Fruit fly (Drosophila melanogaster) whole organism, embryonic: Measurements from ENCODE around the gene CG43439.
A peak's percentile ranks its signal among the peaks of the same experiment; 100 is the strongest.

Experiments used
- CG1024 ChIP-seq: fragments of 200-800 bp; sonication (Bioruptor generic); IDR thresholded peaks from 2 replicates; pipeline ENCODE4 v1.3.6; 2022; ENCODE audit warnings: missing biosample characterization, missing genetic modification characterization
- CG10565 ChIP-seq: fragments of 200-800 bp; sonication (Bioruptor generic); optimal IDR thresholded peaks from 3 replicates; lab custom pipeline; 2016; ENCODE audit warnings: missing biosample characterization, mild to moderate bottlenecking, missing genetic modification characterization
- CG12071 ChIP-seq: fragments of 200-800 bp; sonication (Bioruptor generic); optimal IDR thresholded peaks from 3 replicates; lab custom pipeline; 2018; ENCODE audit warnings: missing biosample characterization, mild to moderate bottlenecking, missing genetic modification characterization
- CG12942 ChIP-seq: fragments of 200-800 bp; sonication (Bioruptor generic); optimal IDR thresholded peaks from 3 replicates; lab custom pipeline; 2016; ENCODE audit warnings: missing biosample characterization, missing genetic modification characterization
- CG13424 ChIP-seq: fragments of 200-800 bp; sonication (Bioruptor generic); optimal IDR thresholded peaks from 2 replicates; lab custom pipeline; 2019; ENCODE audit warnings: missing biosample characterization, mild to moderate bottlenecking, missing genetic modification characterization, moderate library complexity
- CG15479 ChIP-seq: fragments of 200-800 bp; sonication (Bioruptor generic); optimal IDR thresholded peaks from 3 replicates; lab custom pipeline; 2019; ENCODE audit warnings: missing biosample characterization, mild to moderate bottlenecking, missing genetic modification characterization, moderate library complexity
- CG15696 ChIP-seq: fragments of 200-800 bp; sonication (Bioruptor generic); optimal IDR thresholded peaks from 2 replicates; lab custom pipeline; 2019; ENCODE audit warnings: missing biosample characterization, mild to moderate bottlenecking, missing genetic modification characterization, moderate library complexity
- CG17186 ChIP-seq: fragments of 200-800 bp; sonication (Bioruptor generic); optimal IDR thresholded peaks from 3 replicates; lab custom pipeline; 2017; ENCODE audit warnings: missing biosample characterization, missing genetic modification reagents, missing genetic modification characterization
- CG2875 ChIP-seq: fragments of 200-800 bp; sonication (Bioruptor generic); optimal IDR thresholded peaks from 2 replicates; lab custom pipeline; 2017; ENCODE audit warnings: missing biosample characterization, mild to moderate bottlenecking, missing genetic modification characterization, missing genetic modification reagents
- CG31365 ChIP-seq: fragments of 200-800 bp; sonication (Bioruptor generic); optimal IDR thresholded peaks from 2 replicates; lab custom pipeline; 2018; ENCODE audit warnings: missing biosample characterization, mild to moderate bottlenecking, missing genetic modification characterization
- CG31388 ChIP-seq: fragments of 200-800 bp; sonication (Bioruptor generic); optimal IDR thresholded peaks from 2 replicates; lab custom pipeline; 2016; ENCODE audit warnings: missing biosample characterization, missing genetic modification characterization
- CG3726 ChIP-seq: fragments of 200-800 bp; sonication (Bioruptor generic); IDR thresholded peaks from 3 replicates; pipeline ENCODE4, ENCODE4 v1.3.6; 2022; ENCODE audit warnings: missing biosample characterization, missing genetic modification characterization
- CG7963 ChIP-seq: fragments of 200-800 bp; sonication (Bioruptor generic); IDR thresholded peaks from 3 replicates; pipeline ENCODE4 v1.3.6; 2022; ENCODE audit warnings: missing biosample characterization, missing genetic modification characterization; ENCODE audit not compliant: partially characterized antibody
- CG9932 ChIP-seq: fragments of 200-800 bp; sonication (Bioruptor generic); IDR thresholded peaks from 2 replicates; pipeline ENCODE4 v1.3.6; 2022; ENCODE audit warnings: missing biosample characterization, missing genetic modification characterization
- Chrac-16 ChIP-seq: fragments of 200-800 bp; sonication (Bioruptor generic); optimal IDR thresholded peaks from 3 replicates; lab custom pipeline; 2016; ENCODE audit warnings: missing biosample characterization, missing genetic modification characterization
- Doc3 ChIP-seq: fragments of 200-800 bp; sonication (Bioruptor generic); IDR thresholded peaks from 3 replicates; pipeline ENCODE4 v1.3.6; 2022; ENCODE audit warnings: missing biosample characterization, missing genetic modification characterization; ENCODE audit not compliant: partially characterized antibody
- Fer3 ChIP-seq: fragments of 200-800 bp; sonication (Bioruptor generic); optimal IDR thresholded peaks from 2 replicates; lab custom pipeline; 2018; ENCODE audit warnings: missing biosample characterization, mild to moderate bottlenecking, missing genetic modification characterization, moderate library complexity
- Gsc ChIP-seq: fragments of 200-800 bp; sonication (Bioruptor generic); IDR thresholded peaks from 2 replicates; pipeline ENCODE4 v1.3.6; 2022; ENCODE audit warnings: missing biosample characterization, missing genetic modification characterization
- HLH4C ChIP-seq: fragments of 200-800 bp; sonication (Bioruptor generic); IDR thresholded peaks from 3 replicates; pipeline ENCODE4 v1.3.6; 2022; ENCODE audit warnings: missing biosample characterization, missing genetic modification characterization; ENCODE audit not compliant: partially characterized antibody
- Hey ChIP-seq: fragments of 200-800 bp; sonication (Bioruptor generic); optimal IDR thresholded peaks from 3 replicates; lab custom pipeline; 2018; ENCODE audit warnings: missing biosample characterization, mild to moderate bottlenecking, missing genetic modification characterization
- Hsf ChIP-seq: fragments of 200-800 bp; sonication (Bioruptor generic); optimal IDR thresholded peaks from 3 replicates; lab custom pipeline; 2016; ENCODE audit warnings: missing biosample characterization, missing genetic modification characterization
- Med ChIP-seq: fragments of 200-800 bp; sonication (Bioruptor generic); peaks from one replicate; lab custom pipeline; 2016; ENCODE audit warnings: missing biosample characterization, missing genetic modification characterization, mild to moderate bottlenecking, inconsistent platforms, moderate library complexity
- Myb ChIP-seq: fragments of 200-800 bp; sonication (Bioruptor generic); optimal IDR thresholded peaks from 2 replicates; lab custom pipeline; 2016; ENCODE audit warnings: missing biosample characterization, missing genetic modification characterization
- Nf-YA ChIP-seq: fragments of 200-800 bp; sonication (Bioruptor generic); IDR thresholded peaks from 2 replicates; pipeline ENCODE4 v1.3.6; 2022; ENCODE audit warnings: missing biosample characterization, missing genetic modification characterization
- Nf-YC ChIP-seq: fragments of 200-800 bp; optimal IDR thresholded peaks from 3 replicates; lab custom pipeline; 2019; ENCODE audit warnings: missing biosample characterization, mild to moderate bottlenecking, missing genetic modification characterization, moderate library complexity
- Sin3A ChIP-seq: fragments of >200 bp; optimal IDR thresholded peaks from 2 replicates; lab custom pipeline; 2018
- Ssrp ChIP-seq: fragments of 200-800 bp; sonication (Bioruptor generic); optimal IDR thresholded peaks from 2 replicates; lab custom pipeline; 2018; ENCODE audit warnings: missing biosample characterization, mild to moderate bottlenecking, missing genetic modification characterization, moderate library complexity
- YL-1 ChIP-seq: fragments of 200-800 bp; sonication (Bioruptor generic); optimal IDR thresholded peaks from 3 replicates; lab custom pipeline; 2017; ENCODE audit warnings: missing biosample characterization, mild to moderate bottlenecking, missing genetic modification characterization
- btn ChIP-seq: fragments of 200-800 bp; sonication (Bioruptor generic); optimal IDR thresholded peaks from 2 replicates; lab custom pipeline; 2016; ENCODE audit warnings: missing biosample characterization, missing genetic modification characterization
- croc ChIP-seq: fragments of 200-800 bp; sonication (Bioruptor generic); conservative IDR thresholded peaks from 3 replicates; pipeline ENCODE4 v1.3.6; 2022; ENCODE audit warnings: missing biosample characterization, missing genetic modification characterization
- fd102C ChIP-seq: fragments of 200-800 bp; sonication (Bioruptor generic); optimal IDR thresholded peaks from 2 replicates; lab custom pipeline; 2018; ENCODE audit warnings: missing biosample characterization, mild to moderate bottlenecking, missing genetic modification characterization, moderate library complexity
- gsb ChIP-seq: fragments of 200-800 bp; sonication (Bioruptor generic); IDR thresholded peaks from 2 replicates; pipeline ENCODE4 v1.3.6; 2022; ENCODE audit warnings: missing biosample characterization, missing genetic modification characterization
- hb ChIP-seq: fragments of 200-800 bp; sonication (Bioruptor generic); IDR thresholded peaks from 3 replicates; pipeline ENCODE4 v1.3.6; 2022; ENCODE audit warnings: missing biosample characterization, missing genetic modification characterization; ENCODE audit not compliant: partially characterized antibody
- ken ChIP-seq: fragments of 200-800 bp; sonication (Bioruptor generic); IDR thresholded peaks from 3 replicates; pipeline ENCODE4 v1.3.6; 2022; ENCODE audit warnings: missing biosample characterization, missing genetic modification characterization
- nmo ChIP-seq: fragments of 200-800 bp; sonication (Bioruptor generic); optimal IDR thresholded peaks from 2 replicates; lab custom pipeline; 2018; ENCODE audit warnings: missing biosample characterization, mild to moderate bottlenecking, missing genetic modification characterization, moderate library complexity
- nom ChIP-seq: fragments of 200-800 bp; sonication (Bioruptor generic); optimal IDR thresholded peaks from 2 replicates; lab custom pipeline; 2017; ENCODE audit warnings: missing biosample characterization, missing genetic modification characterization, mild to moderate bottlenecking, moderate library complexity, missing genetic modification reagents
- phol ChIP-seq: fragments of 200-800 bp; sonication (Bioruptor generic); optimal IDR thresholded peaks from 3 replicates; lab custom pipeline; 2018; ENCODE audit warnings: missing biosample characterization, mild to moderate bottlenecking, missing genetic modification characterization, moderate library complexity
- pum ChIP-seq: fragments of 200-800 bp; sonication (Bioruptor generic); optimal IDR thresholded peaks from 2 replicates; lab custom pipeline; 2016; ENCODE audit warnings: missing biosample characterization, missing genetic modification characterization
- ranshi ChIP-seq: fragments of 200-800 bp; sonication (Bioruptor generic); IDR thresholded peaks from 2 replicates; pipeline ENCODE4 v1.3.6; 2022; ENCODE audit warnings: missing biosample characterization, missing genetic modification characterization
- sima ChIP-seq: fragments of 200-800 bp; sonication (Bioruptor generic); optimal IDR thresholded peaks from 2 replicates; lab custom pipeline; 2016; ENCODE audit warnings: missing biosample characterization, missing genetic modification characterization
- slp2 ChIP-seq: fragments of 200-800 bp; sonication (Bioruptor generic); optimal IDR thresholded peaks from 2 replicates; lab custom pipeline; 2016; ENCODE audit warnings: missing biosample characterization, missing genetic modification characterization
- so ChIP-seq: fragments of 200-800 bp; sonication (Bioruptor generic); IDR thresholded peaks from 3 replicates; pipeline ENCODE4 v1.3.6; 2022; ENCODE audit warnings: missing biosample characterization, missing genetic modification characterization
- toy ChIP-seq: fragments of 200-800 bp; sonication (Bioruptor generic); IDR thresholded peaks from 2 replicates; pipeline ENCODE4 v1.3.6; 2022; ENCODE audit warnings: missing biosample characterization, missing genetic modification characterization
- zen ChIP-seq: fragments of 200-800 bp; sonication (Bioruptor generic); optimal IDR thresholded peaks from 3 replicates; lab custom pipeline; 2018; ENCODE audit warnings: missing biosample characterization, mild to moderate bottlenecking, missing genetic modification characterization, moderate library complexity
- zen2 ChIP-seq: fragments of 200-800 bp; sonication (Bioruptor generic); IDR thresholded peaks from 3 replicates; pipeline ENCODE4 v1.3.6; 2022; ENCODE audit warnings: missing biosample characterization, missing genetic modification characterization; ENCODE audit not compliant: partially characterized antibody
- zfh1 ChIP-seq: fragments of 200-800 bp; sonication (Bioruptor generic); IDR thresholded peaks from 3 replicates; pipeline ENCODE4 v1.3.6; 2022; ENCODE audit warnings: missing biosample characterization, missing genetic modification characterization

CG43439 gene

dm6 chr3L:6957753-6958420, 26.5 kb downstream of the CG43439 start, which contains the start of the genes Uqcc1 and Surf1 (continued):
- TF ChIP-seq so (GFP tag; lab: Robert Waterston, UW) (no peak), CG1024 (GFP tag; lab: Robert Waterston, UW) (no peak), Gsc (GFP tag; lab: Robert Waterston, UW) (no peak), YL-1 (GFP tag; lab: Kevin White, UChicago) (peak; percentile 45), phol (no peak), Hey (tag; lab: Kevin White, UChicago) (no peak), CG3726 (no peak), CG15479 (GFP tag; lab: Kevin White, UChicago) (no peak), CG9932 (GFP tag; lab: Robert Waterston, UW) (no peak), CG17186 (GFP tag; lab: Kevin White, UChicago) (no peak), toy (GFP tag; lab: Robert Waterston, UW) (no peak), btn (GFP tag; lab: Kevin White, UChicago) (no peak), pum (GFP tag; lab: Kevin White, UChicago) (no peak), CG13424 (tag; lab: Kevin White, UChicago) (no peak), CG12071 (GFP tag; lab: Kevin White, UChicago) (no peak), CG7963 (GFP tag; lab: Robert Waterston, UW) (no peak), HLH4C (no peak)

DNA sequence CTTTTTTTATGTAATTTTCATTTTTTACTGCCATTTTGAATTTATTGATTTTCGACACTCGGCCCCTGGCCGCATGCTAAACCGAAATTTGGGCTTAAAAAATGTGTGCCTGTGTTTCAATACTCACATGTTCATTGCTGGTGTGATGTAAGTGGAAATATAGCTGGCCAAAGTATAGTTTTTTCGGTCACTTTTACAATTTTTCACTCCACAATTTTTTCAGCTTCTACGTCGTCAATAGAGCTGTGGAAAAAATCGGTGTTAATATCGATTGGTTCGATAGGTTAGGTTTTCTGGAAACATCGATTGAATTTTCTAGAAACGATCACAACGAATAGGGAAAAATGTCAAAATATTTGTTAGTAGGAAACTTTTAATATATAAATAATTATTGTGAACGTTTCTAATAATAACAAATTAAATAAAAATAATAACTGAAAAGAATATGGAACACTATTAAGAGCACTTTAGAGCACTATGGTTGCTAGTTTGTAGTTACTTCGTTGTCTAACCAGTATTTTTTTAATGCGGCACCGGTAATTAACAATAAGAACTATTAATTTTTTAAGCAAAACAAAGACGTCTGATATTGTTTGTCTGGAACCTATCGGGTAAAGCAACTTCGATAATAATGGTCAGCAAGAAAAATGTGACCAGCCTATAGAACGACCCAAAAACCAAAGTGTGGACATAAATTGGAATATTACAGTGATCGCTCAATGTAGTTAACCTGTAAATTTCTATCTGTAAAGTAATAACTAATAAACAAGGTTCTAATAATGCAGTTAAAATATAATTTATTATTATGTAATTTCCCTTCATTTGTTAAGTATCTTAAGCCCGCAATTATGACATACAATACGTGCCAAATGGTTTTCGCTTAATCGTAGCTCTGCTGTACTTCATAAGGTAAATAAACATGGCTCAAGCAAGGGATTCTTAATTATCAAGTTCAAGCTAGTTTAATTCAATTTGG, 28.8 kb downstream of the CG43439 start, which contains the start of the genes CG10077 and CG9948:
TSS of gene CG10077 (minus strand) at position 651 of the 976 bp plus-strand sequence.
TSS of gene CG9948 (plus strand) at position 738 of the 976 bp plus-strand sequence.
- peak; percentile 57 for TF ChIP-seq CG31365 (tag; lab: Kevin White, UChicago)
- TF ChIP-seq zen2 (GFP tag; lab: Robert Waterston, UW) = no peak; the same call in 2 of the 3 replicates
- TF ChIP-seq phol = peak; percentile 94
- TF ChIP-seq Chrac-16 (GFP tag; lab: Kevin White, UChicago) = peak; percentile 91
- peak; percentile 86 for TF ChIP-seq gsb
- no peak for TF ChIP-seq sima
- TF ChIP-seq CG2875 = peak; percentile 71
- TF ChIP-seq CG15696 (tag; lab: Kevin White, UChicago) = peak; percentile 91
- peak; percentile 83 for TF ChIP-seq nom (GFP tag; lab: Kevin White, UChicago)
- peak; percentile 27 for TF ChIP-seq fd102C (GFP tag; lab: Kevin White, UChicago)
- TF ChIP-seq ken (GFP tag; lab: Robert Waterston, UW) = peak; percentile 86
- TF ChIP-seq toy (GFP tag; lab: Robert Waterston, UW) = 0 out of 2 replicates have a peak, but pooled peaks have one; percentile 55
- TF ChIP-seq slp2 (GFP tag; lab: Kevin White, UChicago) = peak; percentile 19
- peak; percentile 87 for TF ChIP-seq Ssrp (tag; lab: Kevin White, UChicago)
- TF ChIP-seq Fer3 (tag; lab: Kevin White, UChicago) = peak; percentile 92
- TF ChIP-seq CG10565 (GFP tag; lab: Kevin White, UChicago) = peak; percentile 0
- TF ChIP-seq Med (GFP tag; lab: Kevin White, UChicago) = peak; percentile 90
- TF ChIP-seq Nf-YC = peak; percentile 85
- peak; percentile 78; the same call in 2 of the 3 replicates for TF ChIP-seq hb (GFP tag; lab: Robert Waterston, UW)
- peak; percentile 63 for TF ChIP-seq CG31388 (GFP tag; lab: Kevin White, UChicago)
- peak; percentile 86 for TF ChIP-seq croc
- peak; percentile 80 for TF ChIP-seq Nf-YA (GFP tag; lab: Robert Waterston, UW)
- TF ChIP-seq Myb (GFP tag; lab: Kevin White, UChicago) = peak; percentile 31
- peak; percentile 91 for TF ChIP-seq ranshi (GFP tag; lab: Robert Waterston, UW)
- peak; percentile 87 for TF ChIP-seq Hsf (GFP tag; lab: Kevin White, UChicago)
- peak; percentile 94 for TF ChIP-seq zfh1 (GFP tag; lab: Robert Waterston, UW)
- TF ChIP-seq zen (tag; lab: Kevin White, UChicago) = peak; percentile 87
- peak; percentile 91 for TF ChIP-seq nmo
- TF ChIP-seq CG12942 (GFP tag; lab: Kevin White, UChicago) = peak; percentile 66
- peak; percentile 82 for TF ChIP-seq Doc3
- no peak for TF ChIP-seq Sin3A (lab: Kevin White, UChicago)
